Fruit fly (Drosophila melanogaster) whole organism: ENCODE results near the gene Arr2.

Experiments used
- CG8478 ChIP-seq: fragments of >200 bp; optimal IDR thresholded peaks from 2 replicates; lab custom pipeline; 2018; ENCODE audit warnings: inconsistent platforms
- pan ChIP-seq: fragments of >200 bp; optimal IDR thresholded peaks from 2 replicates; lab custom pipeline; 2017
- psq ChIP-seq: fragments of >200 bp; optimal IDR thresholded peaks from 2 replicates; lab custom pipeline; 2017

DNA sequence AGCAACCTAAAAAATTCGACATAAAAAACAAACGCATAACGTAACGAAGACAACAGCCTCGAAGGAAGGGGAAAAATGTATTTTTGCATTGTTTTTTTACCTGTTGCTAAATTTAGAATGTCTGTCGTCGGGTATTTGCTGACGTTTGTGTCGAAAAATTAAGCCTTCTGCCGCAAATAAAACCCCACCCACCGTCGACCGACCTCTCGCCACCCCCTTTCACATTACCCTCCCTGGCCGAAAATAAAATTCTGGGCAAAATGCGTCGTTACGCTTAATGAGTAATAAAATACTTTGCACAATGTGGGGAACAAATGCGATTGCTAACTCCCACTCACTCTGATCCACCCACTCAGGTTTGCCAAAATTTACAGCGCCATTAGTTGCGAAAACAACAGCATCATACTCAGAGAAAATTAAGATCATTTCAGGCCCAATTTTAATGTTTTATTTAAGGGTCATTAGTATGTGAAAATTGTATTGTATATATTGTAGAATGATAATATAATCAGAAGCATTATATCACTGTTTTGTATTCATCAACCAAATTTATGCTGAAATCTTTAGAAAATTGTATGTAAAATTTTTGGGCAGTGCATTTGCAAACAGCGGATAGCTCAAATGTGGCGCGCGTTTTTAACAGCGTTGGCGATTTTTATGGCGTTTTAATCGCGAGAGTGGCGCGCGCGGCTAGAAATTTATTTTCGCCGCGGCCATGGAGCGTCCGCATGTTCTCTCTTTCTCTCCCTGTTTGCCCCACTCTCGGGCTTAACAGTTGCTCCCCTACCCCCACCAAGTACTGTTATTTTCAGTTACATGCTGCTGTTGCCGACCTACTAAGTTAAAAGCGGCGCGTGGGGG, 23.7 kb upstream of the Arr2 start:
- TF ChIP-seq psq (lab: Kevin White, UChicago) (no peak), pan (lab: Kevin White, UChicago) (no peak), CG8478 (no peak)
